Worm (Caenorhabditis elegans) whole organism, midembryonic: ENCODE results near the gene F09G2.1.

ENCODE experiments used
- T22C8.4 ChIP-seq: fragments of 200-800 bp; sonication (Bioruptor generic); IDR thresholded peaks from 2 replicates; pipeline ENCODE4 v1.3.6; 2022; ENCODE audit warnings: missing genetic modification characterization, missing compliant biosample characterization
- cog-1 ChIP-seq: sonication (generic microtip); optimal IDR thresholded peaks from 2 replicates; lab custom pipeline; 2016; ENCODE audit warnings: missing genetic modification characterization, missing compliant biosample characterization
- flt-1 ChIP-seq: fragments of 200-800 bp; sonication (Bioruptor generic); IDR thresholded peaks from 2 replicates; pipeline ENCODE4 v1.3.6; 2022; ENCODE audit warnings: missing genetic modification characterization, missing compliant biosample characterization
- klf-2 ChIP-seq: fragments of 200-800 bp; sonication (Bioruptor generic); conservative IDR thresholded peaks from 2 replicates; pipeline ENCODE4 v1.3.6; 2022; ENCODE audit warnings: missing genetic modification reagents, missing genetic modification characterization, missing compliant biosample characterization
- med-1 ChIP-seq: sonication (generic microtip); optimal IDR thresholded peaks from 2 replicates; lab custom pipeline; 2017; ENCODE audit warnings: missing genetic modification characterization, mild to moderate bottlenecking, missing compliant biosample characterization, antibody characterized with exemption, missing genetic modification reagents; ENCODE audit not compliant: insufficient read depth
- ref-1 ChIP-seq: fragments of 200-800 bp; sonication (Bioruptor generic); conservative IDR thresholded peaks from 2 replicates; pipeline ENCODE4 v1.3.6; 2022; ENCODE audit warnings: missing genetic modification reagents, missing genetic modification characterization, missing compliant biosample characterization
- tab-1 ChIP-seq: fragments of 200-800 bp; sonication (Bioruptor generic); IDR thresholded peaks from 2 replicates; pipeline ENCODE4 v1.3.6; 2022; ENCODE audit warnings: missing genetic modification characterization, missing compliant biosample characterization
- ztf-23 ChIP-seq: fragments of 200-800 bp; sonication (Bioruptor generic); IDR thresholded peaks from 2 replicates; pipeline ENCODE4 v1.3.6; 2022; ENCODE audit warnings: missing genetic modification reagents, missing genetic modification characterization, missing compliant biosample characterization
- ztf-29 ChIP-seq: fragments of 200-800 bp; sonication (Bioruptor generic); IDR thresholded peaks from 2 replicates; pipeline ENCODE4 v1.3.6; 2022; ENCODE audit warnings: missing genetic modification reagents, missing genetic modification characterization, missing compliant biosample characterization

Gene F09G2.1

ce11 chrV:7178843-7179242 lies 21.2 kb upstream of the F09G2.1 start, which contains the start of gene cpsf-2:
Gene cpsf-2 (plus strand): TSS chrV:7179172.
- no peak for TF ChIP-seq klf-2 (GFP tag; lab: Robert Waterston, UW)
- TF ChIP-seq flt-1, result no peak
- TF ChIP-seq ztf-23 (GFP tag; lab: Robert Waterston, UW), result no peak
- TF ChIP-seq ref-1, result no peak
- no peak for TF ChIP-seq cog-1 (tag; lab: Kevin White, UChicago)
- no peak for TF ChIP-seq T22C8.4 (GFP tag; lab: Robert Waterston, UW)
- TF ChIP-seq tab-1 (GFP tag; lab: Robert Waterston, UW), result no peak
- no peak for TF ChIP-seq med-1 (GFP tag; lab: Kevin White, UChicago)
- no peak for TF ChIP-seq ztf-29 (GFP tag; lab: Robert Waterston, UW)

ce11 chrV:7184549-7184948 lies 15.5 kb upstream of the F09G2.1 start, which contains the start of gene pitr-5:
Gene pitr-5 (plus strand): TSS chrV:7184849.
- no peak for TF ChIP-seq cog-1 (tag; lab: Kevin White, UChicago)
- TF ChIP-seq T22C8.4 (GFP tag; lab: Robert Waterston, UW), result no peak
- TF ChIP-seq ztf-29 (GFP tag; lab: Robert Waterston, UW), result no peak
- no peak for TF ChIP-seq ref-1
- TF ChIP-seq klf-2 (GFP tag; lab: Robert Waterston, UW), result no peak
- TF ChIP-seq ztf-23 (GFP tag; lab: Robert Waterston, UW), result no peak
- TF ChIP-seq tab-1 (GFP tag; lab: Robert Waterston, UW), result no peak
- TF ChIP-seq flt-1, result no peak
- TF ChIP-seq med-1 (GFP tag; lab: Kevin White, UChicago), result no peak

DNA sequence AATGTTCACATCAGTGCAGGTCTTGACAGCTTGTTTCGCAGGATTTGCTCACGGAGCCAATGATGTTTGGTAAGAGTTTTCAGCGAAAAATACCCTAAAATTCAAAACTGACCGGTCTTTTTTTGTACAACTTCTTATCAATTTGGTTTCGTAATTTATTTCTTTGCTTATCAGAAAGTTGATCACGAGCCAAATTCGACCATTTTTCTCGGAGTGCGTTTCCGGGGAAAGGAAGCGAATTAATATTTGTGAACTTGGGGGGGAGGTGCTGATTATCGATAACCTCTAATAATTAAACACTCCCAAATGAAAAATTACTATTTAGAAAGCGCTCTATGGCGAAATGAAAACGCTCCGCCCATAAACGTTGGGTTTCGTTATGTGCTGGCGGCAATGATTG lies 13.4 kb upstream of the F09G2.1 start:
- no peak for TF ChIP-seq flt-1
- no peak for TF ChIP-seq T22C8.4 (GFP tag; lab: Robert Waterston, UW)
- TF ChIP-seq ref-1, result no peak
- no peak for TF ChIP-seq ztf-23 (GFP tag; lab: Robert Waterston, UW)
- no peak for TF ChIP-seq klf-2 (GFP tag; lab: Robert Waterston, UW)
- no peak for TF ChIP-seq med-1 (GFP tag; lab: Kevin White, UChicago)
- no peak for TF ChIP-seq tab-1 (GFP tag; lab: Robert Waterston, UW)
- TF ChIP-seq ztf-29 (GFP tag; lab: Robert Waterston, UW), result no peak

DNA sequence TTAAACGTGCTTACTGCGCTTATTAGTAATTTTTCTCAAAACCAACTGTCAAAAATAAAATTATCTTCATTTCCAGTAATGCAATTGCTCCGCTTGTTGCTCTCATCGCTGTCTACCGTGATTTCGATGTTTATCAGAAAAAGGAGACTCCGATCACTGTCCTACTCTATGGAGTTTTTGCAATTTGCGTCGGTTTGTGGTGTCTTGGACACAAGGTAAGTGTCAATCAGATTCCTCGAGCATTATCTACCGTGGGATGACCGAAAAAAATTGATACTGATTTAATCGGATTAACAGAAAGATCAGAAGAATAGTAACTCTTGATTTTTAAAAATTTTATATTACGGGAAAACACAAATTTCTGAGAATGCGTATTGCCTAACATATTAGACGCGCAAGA lies 12.7 kb upstream of the F09G2.1 start:
- TF ChIP-seq tab-1 (GFP tag; lab: Robert Waterston, UW), result no peak

DNA sequence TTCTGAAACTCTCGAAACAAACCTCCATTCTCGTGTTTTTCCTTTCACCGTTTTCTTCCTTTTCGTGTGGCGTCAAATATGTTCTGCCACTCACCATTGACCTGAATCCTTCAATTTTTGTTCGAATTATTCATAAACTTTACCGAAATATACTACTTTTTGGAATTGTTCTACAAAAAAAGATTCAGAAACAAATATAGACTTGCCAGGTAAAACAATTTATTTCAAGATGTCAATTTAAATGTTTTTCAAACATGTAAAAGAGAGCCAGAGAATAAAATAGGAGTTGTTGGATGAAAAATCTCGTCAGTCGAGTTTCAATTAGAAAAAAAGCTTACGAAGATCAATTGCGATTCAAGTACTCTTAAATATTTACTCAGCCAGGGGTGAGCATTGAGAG lies 6.5 kb upstream of the F09G2.1 start, which contains the start of gene F09G2.8:
F09G2.8 (minus strand) TSS at position 101 of the 400 bp plus-strand sequence.
- TF ChIP-seq med-1 (GFP tag; lab: Kevin White, UChicago) (no peak), tab-1 (GFP tag; lab: Robert Waterston, UW) (no peak), ref-1 (no peak), ztf-23 (GFP tag; lab: Robert Waterston, UW) (no peak), flt-1 (no peak), cog-1 (tag; lab: Kevin White, UChicago) (no peak)

ce11 chrV:7194818-7195217 lies 5.2 kb upstream of the F09G2.1 start:
- no peak for TF ChIP-seq flt-1
- no peak for TF ChIP-seq ztf-23 (GFP tag; lab: Robert Waterston, UW)
- no peak for TF ChIP-seq cog-1 (tag; lab: Kevin White, UChicago)
- no peak for TF ChIP-seq ztf-29 (GFP tag; lab: Robert Waterston, UW)
- TF ChIP-seq tab-1 (GFP tag; lab: Robert Waterston, UW), result no peak
- no peak for TF ChIP-seq med-1 (GFP tag; lab: Kevin White, UChicago)
- no peak for TF ChIP-seq T22C8.4 (GFP tag; lab: Robert Waterston, UW)
- TF ChIP-seq ref-1, result no peak
- TF ChIP-seq klf-2 (GFP tag; lab: Robert Waterston, UW), result no peak

DNA sequence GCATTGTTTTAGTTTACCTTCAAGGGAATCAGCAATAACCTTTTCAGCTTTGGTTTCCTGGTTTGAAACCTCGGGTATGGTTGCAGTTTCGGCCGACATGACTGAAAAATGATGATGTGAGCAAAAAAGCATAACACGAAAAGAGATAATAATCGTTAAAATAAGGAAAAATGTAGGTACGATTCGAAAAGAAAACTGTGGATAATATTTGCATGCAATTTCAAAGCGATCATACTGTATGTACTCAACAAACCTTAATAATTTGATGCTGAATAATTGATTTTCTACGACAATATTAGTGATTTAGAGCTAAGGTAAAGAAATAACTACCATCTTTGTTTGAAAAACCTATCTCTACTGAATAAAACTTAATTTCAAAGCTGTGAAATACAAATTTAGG lies 4.0 kb upstream of the F09G2.1 start, which contains the start of gene attf-2:
attf-2 (minus strand) TSS at position 101 of the 400 bp plus-strand sequence.
- TF ChIP-seq cog-1 (tag; lab: Kevin White, UChicago), result no peak
- no peak for TF ChIP-seq ztf-29 (GFP tag; lab: Robert Waterston, UW)
- TF ChIP-seq ref-1, result no peak
- no peak for TF ChIP-seq T22C8.4 (GFP tag; lab: Robert Waterston, UW)
- no peak for TF ChIP-seq tab-1 (GFP tag; lab: Robert Waterston, UW)
- TF ChIP-seq ztf-23 (GFP tag; lab: Robert Waterston, UW), result no peak
- no peak for TF ChIP-seq med-1 (GFP tag; lab: Kevin White, UChicago)
- TF ChIP-seq flt-1, result no peak
- TF ChIP-seq klf-2 (GFP tag; lab: Robert Waterston, UW), result no peak

- no peak for TF ChIP-seq klf-2 (GFP tag; lab: Robert Waterston, UW)
- peak; percentile 72 for TF ChIP-seq flt-1
- no peak for TF ChIP-seq ztf-23 (GFP tag; lab: Robert Waterston, UW)
- TF ChIP-seq ref-1, result no peak
- TF ChIP-seq T22C8.4 (GFP tag; lab: Robert Waterston, UW), result no peak
- TF ChIP-seq tab-1 (GFP tag; lab: Robert Waterston, UW), result no peak
- no peak for TF ChIP-seq ztf-29 (GFP tag; lab: Robert Waterston, UW)
- TF ChIP-seq med-1 (GFP tag; lab: Kevin White, UChicago), result no peak
- peak; percentile 43 for TF ChIP-seq cog-1 (tag; lab: Kevin White, UChicago)
These were observed 3.5 kb upstream of the F09G2.1 start, which contains the start of gene F09G2.2 for ce11 chrV:7196498-7196966. Gene F09G2.2 (plus strand): TSS chrV:7196916.

DNA sequence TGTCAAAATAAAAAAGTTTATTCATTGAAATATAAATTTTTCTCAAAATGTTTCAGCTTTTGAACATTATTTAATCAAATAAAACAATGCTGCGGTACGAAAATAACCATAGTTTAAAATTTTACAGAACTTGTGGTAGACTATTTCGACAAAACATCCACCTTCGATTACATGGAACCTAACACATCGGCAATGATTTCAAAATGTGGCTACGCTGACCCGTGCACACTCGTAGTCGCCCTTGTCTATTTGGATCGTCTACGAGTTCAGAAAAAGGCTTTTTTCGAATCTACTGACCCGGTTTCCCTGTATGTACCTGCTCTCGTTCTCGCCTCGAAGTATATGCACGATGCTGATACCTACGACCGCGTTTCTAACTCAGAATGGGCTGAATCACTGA lies 3.0 kb upstream of the F09G2.1 start:
- TF ChIP-seq klf-2 (GFP tag; lab: Robert Waterston, UW) (no peak), T22C8.4 (GFP tag; lab: Robert Waterston, UW) (no peak), ztf-29 (GFP tag; lab: Robert Waterston, UW) (no peak), cog-1 (tag; lab: Kevin White, UChicago) (no peak), ztf-23 (GFP tag; lab: Robert Waterston, UW) (no peak)

DNA sequence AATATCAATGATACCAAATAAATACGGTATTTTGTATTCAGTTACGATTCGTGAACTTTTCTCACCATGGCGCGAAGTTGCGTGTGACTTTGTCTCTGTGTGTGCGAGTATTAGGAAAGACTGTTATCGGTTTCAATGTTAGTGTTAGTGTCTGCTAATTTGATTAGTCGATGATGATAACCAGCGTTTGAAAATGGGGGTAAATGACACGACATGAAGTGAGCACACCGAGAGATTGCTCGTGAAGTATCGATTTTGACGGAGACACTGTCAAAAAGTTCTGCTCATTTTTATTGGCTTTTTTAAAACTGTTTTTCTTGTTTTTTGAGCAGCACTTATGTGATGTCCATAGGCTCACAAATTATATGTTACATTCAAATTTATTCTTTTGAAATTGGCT lies 1.6 kb upstream of the F09G2.1 start:
- TF ChIP-seq tab-1 (GFP tag; lab: Robert Waterston, UW), result no peak
- no peak for TF ChIP-seq T22C8.4 (GFP tag; lab: Robert Waterston, UW)
- TF ChIP-seq cog-1 (tag; lab: Kevin White, UChicago), result no peak
- TF ChIP-seq ztf-23 (GFP tag; lab: Robert Waterston, UW), result no peak
- no peak for TF ChIP-seq med-1 (GFP tag; lab: Kevin White, UChicago)
- TF ChIP-seq flt-1, result no peak
- no peak for TF ChIP-seq klf-2 (GFP tag; lab: Robert Waterston, UW)
- no peak for TF ChIP-seq ztf-29 (GFP tag; lab: Robert Waterston, UW)
- TF ChIP-seq ref-1, result no peak
